Worm (Caenorhabditis elegans): ENCODE results near the gene B0410.3.

The B0410.3 gene

ce11 chrX:2925950-2926349 lies 34.7 kb upstream of the B0410.3 start:
- TF ChIP-seq hmbx-1 (tag; optimal IDR thresholded peaks at IDR 0.05), result no peak
- TF ChIP-seq tbx-37 (GFP tag; conservative IDR thresholded peaks at IDR 0.05), result no peak
- no peak for TF ChIP-seq pes-1 (GFP tag; IDR thresholded peaks at IDR 0.05)
- no peak for TF ChIP-seq B0310.2 (tag; optimal IDR thresholded peaks at IDR 0.05)
- no peak for TF ChIP-seq hmg-4 (GFP tag; optimal IDR thresholded peaks at IDR 0.05)

DNA sequence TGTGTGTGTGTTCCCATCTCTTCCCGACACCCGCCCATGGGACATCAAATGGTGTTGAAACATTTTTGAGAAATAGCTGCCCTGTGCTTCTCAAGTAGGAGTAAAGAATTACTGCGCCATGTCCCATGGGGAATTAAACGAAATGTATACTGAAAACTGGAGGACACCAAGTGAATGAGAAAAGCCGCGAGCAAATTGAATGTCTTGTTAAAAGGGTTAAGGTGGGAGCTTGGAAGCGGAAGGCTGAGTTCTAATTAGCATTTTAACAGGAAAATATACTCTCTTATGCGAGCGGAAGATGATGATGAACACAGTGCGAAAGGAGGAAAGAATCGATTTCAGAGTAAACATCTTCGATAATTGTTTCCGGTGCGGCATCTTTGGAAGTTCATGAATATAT lies 33.1 kb upstream of the B0410.3 start:
- TF ChIP-seq hmg-4 (GFP tag; optimal IDR thresholded peaks at IDR 0.05) (peak; percentile 40), tra-4 (tag; optimal IDR thresholded peaks at IDR 0.05) (no peak)

ce11 chrX:2923888-2924287 lies 32.6 kb upstream of the B0410.3 start, which contains the start of gene hst-3.2:
hst-3.2 (minus strand) TSS chrX:2923988.
- TF ChIP-seq scrt-1 (GFP tag; IDR thresholded peaks at IDR 0.05) (no peak), hmbx-1 (tag; optimal IDR thresholded peaks at IDR 0.05) (no peak), ets-7 (tag; optimal IDR thresholded peaks at IDR 0.05) (no peak), hmg-4 (GFP tag; optimal IDR thresholded peaks at IDR 0.05) (no peak), ama-1 (optimal IDR thresholded peaks at IDR 0.05) (no peak), B0310.2 (tag; optimal IDR thresholded peaks at IDR 0.05) (no peak), tra-4 (tag; optimal IDR thresholded peaks at IDR 0.05) (no peak), aly-1 (tag; optimal IDR thresholded peaks at IDR 0.05) (no peak), tbx-11 (GFP tag; IDR thresholded peaks at IDR 0.05) (no peak), ceh-36 (tag; optimal IDR thresholded peaks at IDR 0.05) (no peak), hnd-1 (tag; optimal IDR thresholded peaks at IDR 0.05) (no peak), tbx-37 (GFP tag; conservative IDR thresholded peaks at IDR 0.05) (no peak), sea-1 (GFP tag; conservative IDR thresholded peaks at IDR 0.05) (no peak), F13C5.2 (tag; optimal IDR thresholded peaks at IDR 0.05) (no peak), pes-1 (GFP tag; IDR thresholded peaks at IDR 0.05) (no peak), ceh-13 (GFP tag; optimal IDR thresholded peaks at IDR 0.05) (no peak), flt-1 (GFP tag; IDR thresholded peaks at IDR 0.05) (no peak)

DNA sequence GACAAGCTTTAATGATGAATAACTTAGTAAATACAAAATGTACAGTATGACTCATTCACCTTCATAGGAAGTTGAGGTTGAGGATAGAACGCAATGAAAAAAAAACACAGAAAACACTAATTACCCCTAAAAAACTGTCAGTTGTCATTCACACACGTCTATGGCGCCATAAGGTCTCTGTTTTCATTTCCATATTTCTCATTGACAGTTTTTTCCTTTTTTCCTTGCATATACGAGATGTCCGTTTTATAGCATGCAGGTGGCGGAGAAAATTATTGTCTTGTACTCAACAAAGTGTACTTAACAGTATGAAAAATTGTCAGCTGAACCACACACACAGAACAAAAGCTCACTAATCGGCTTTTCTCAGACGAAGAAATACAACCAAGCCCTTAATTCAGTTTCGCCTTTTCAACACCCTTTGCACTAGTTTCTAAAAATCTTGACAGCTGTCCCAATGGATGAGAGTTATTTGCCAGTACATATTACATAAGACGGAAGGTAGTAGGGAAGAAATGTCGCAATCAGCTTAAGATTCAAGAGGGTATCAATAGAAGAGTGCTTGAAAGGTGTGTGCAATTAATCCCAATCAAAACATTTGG lies 31.4 kb upstream of the B0410.3 start:
- TF ChIP-seq ama-1 (optimal IDR thresholded peaks at IDR 0.05) (no peak), tra-4 (tag; optimal IDR thresholded peaks at IDR 0.05) (no peak), pes-1 (GFP tag; IDR thresholded peaks at IDR 0.05) (no peak), ceh-13 (GFP tag; optimal IDR thresholded peaks at IDR 0.05) (no peak), tbx-37 (GFP tag; conservative IDR thresholded peaks at IDR 0.05) (no peak), tbx-11 (GFP tag; IDR thresholded peaks at IDR 0.05) (no peak), ets-7 (tag; optimal IDR thresholded peaks at IDR 0.05) (no peak), F13C5.2 (tag; optimal IDR thresholded peaks at IDR 0.05) (no peak), hmbx-1 (tag; optimal IDR thresholded peaks at IDR 0.05) (no peak), ceh-36 (tag; optimal IDR thresholded peaks at IDR 0.05) (no peak), aly-1 (tag; optimal IDR thresholded peaks at IDR 0.05) (no peak), sea-1 (GFP tag; conservative IDR thresholded peaks at IDR 0.05) (no peak), scrt-1 (GFP tag; IDR thresholded peaks at IDR 0.05) (no peak), hnd-1 (tag; optimal IDR thresholded peaks at IDR 0.05) (no peak), hmg-4 (GFP tag; optimal IDR thresholded peaks at IDR 0.05) (no peak), B0310.2 (tag; optimal IDR thresholded peaks at IDR 0.05) (no peak)

DNA sequence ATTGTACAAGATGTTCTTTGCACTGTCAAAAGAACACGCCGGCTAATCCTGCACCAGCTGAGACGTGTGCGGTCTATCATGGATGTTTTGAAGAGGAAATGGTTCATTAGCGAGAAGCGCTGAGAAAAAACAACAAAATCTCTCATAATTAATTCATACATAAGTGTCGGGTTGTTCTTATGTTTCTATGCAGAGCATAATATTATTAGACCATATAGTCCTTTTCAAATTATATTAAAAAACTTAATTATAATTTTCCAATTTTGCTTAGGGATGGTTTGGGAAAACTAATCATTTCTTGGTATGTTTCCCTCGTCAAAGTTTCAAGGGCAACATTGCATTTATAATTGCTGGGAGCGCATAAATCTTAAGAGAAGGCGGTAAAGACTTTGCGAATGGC lies 30.4 kb upstream of the B0410.3 start:
- TF ChIP-seq B0310.2 (tag; optimal IDR thresholded peaks at IDR 0.05), result no peak
- no peak for TF ChIP-seq F13C5.2 (tag; optimal IDR thresholded peaks at IDR 0.05)
- TF ChIP-seq ama-1 (optimal IDR thresholded peaks at IDR 0.05), result no peak
- TF ChIP-seq flt-1 (GFP tag; IDR thresholded peaks at IDR 0.05), result no peak
- no peak for TF ChIP-seq tra-4 (tag; optimal IDR thresholded peaks at IDR 0.05)

ce11 chrX:2920456-2920855 lies 29.2 kb upstream of the B0410.3 start:
- TF ChIP-seq tbx-11 (GFP tag; IDR thresholded peaks at IDR 0.05) (no peak), ets-7 (tag; optimal IDR thresholded peaks at IDR 0.05) (no peak), sea-1 (GFP tag; conservative IDR thresholded peaks at IDR 0.05) (no peak), tra-4 (tag; optimal IDR thresholded peaks at IDR 0.05) (no peak), tbx-37 (GFP tag; conservative IDR thresholded peaks at IDR 0.05) (no peak), ama-1 (optimal IDR thresholded peaks at IDR 0.05) (no peak), aly-1 (tag; optimal IDR thresholded peaks at IDR 0.05) (no peak), ceh-13 (GFP tag; optimal IDR thresholded peaks at IDR 0.05) (no peak), F13C5.2 (tag; optimal IDR thresholded peaks at IDR 0.05) (no peak), hnd-1 (tag; optimal IDR thresholded peaks at IDR 0.05) (no peak), pes-1 (GFP tag; IDR thresholded peaks at IDR 0.05) (no peak), B0310.2 (tag; optimal IDR thresholded peaks at IDR 0.05) (no peak), hmg-4 (GFP tag; optimal IDR thresholded peaks at IDR 0.05) (no peak)

- no peak for TF ChIP-seq tbx-11 (GFP tag; IDR thresholded peaks at IDR 0.05)
- TF ChIP-seq sea-1 (GFP tag; conservative IDR thresholded peaks at IDR 0.05), result no peak
- TF ChIP-seq hnd-1 (tag; optimal IDR thresholded peaks at IDR 0.05), result no peak
- no peak for TF ChIP-seq hmg-4 (GFP tag; optimal IDR thresholded peaks at IDR 0.05)
- TF ChIP-seq tbx-37 (GFP tag; conservative IDR thresholded peaks at IDR 0.05), result no peak
- no peak for TF ChIP-seq flt-1 (GFP tag; IDR thresholded peaks at IDR 0.05)
- no peak for TF ChIP-seq ceh-36 (tag; optimal IDR thresholded peaks at IDR 0.05)
- TF ChIP-seq hmbx-1 (tag; optimal IDR thresholded peaks at IDR 0.05), result no peak
- TF ChIP-seq tra-4 (tag; optimal IDR thresholded peaks at IDR 0.05), result no peak
- no peak for TF ChIP-seq aly-1 (tag; optimal IDR thresholded peaks at IDR 0.05)
- no peak for TF ChIP-seq pes-1 (GFP tag; IDR thresholded peaks at IDR 0.05)
- TF ChIP-seq ets-7 (tag; optimal IDR thresholded peaks at IDR 0.05), result no peak
- no peak for TF ChIP-seq B0310.2 (tag; optimal IDR thresholded peaks at IDR 0.05)
- TF ChIP-seq ceh-13 (GFP tag; optimal IDR thresholded peaks at IDR 0.05), result no peak
- TF ChIP-seq F13C5.2 (tag; optimal IDR thresholded peaks at IDR 0.05), result no peak
- no peak for TF ChIP-seq ama-1 (optimal IDR thresholded peaks at IDR 0.05)
- TF ChIP-seq scrt-1 (GFP tag; IDR thresholded peaks at IDR 0.05), result no peak
Measured at ce11 chrX:2919488-2919887, 28.2 kb upstream of the B0410.3 start.

DNA sequence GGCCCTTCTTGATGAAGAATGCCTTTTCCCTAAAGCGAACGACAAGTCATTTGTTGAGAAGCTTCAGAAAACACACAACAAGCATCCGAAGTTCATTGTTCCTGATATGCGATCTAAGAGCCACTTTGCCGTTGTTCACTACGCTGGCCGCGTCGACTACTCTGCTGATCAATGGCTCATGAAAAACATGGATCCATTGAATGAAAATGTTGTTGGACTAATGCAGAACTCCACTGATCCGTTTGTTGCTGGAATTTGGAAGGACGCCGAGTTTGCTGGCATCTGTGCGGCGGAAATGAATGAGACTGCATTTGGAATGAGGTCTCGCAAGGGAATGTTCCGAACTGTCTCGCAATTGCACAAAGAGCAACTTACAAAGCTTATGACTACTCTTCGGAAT lies 21.4 kb upstream of the B0410.3 start:
- TF ChIP-seq ceh-36 (tag; optimal IDR thresholded peaks at IDR 0.05) (no peak), pes-1 (GFP tag; IDR thresholded peaks at IDR 0.05) (no peak), flt-1 (GFP tag; IDR thresholded peaks at IDR 0.05) (no peak), hmbx-1 (tag; optimal IDR thresholded peaks at IDR 0.05) (no peak), B0310.2 (tag; optimal IDR thresholded peaks at IDR 0.05) (no peak), hnd-1 (tag; optimal IDR thresholded peaks at IDR 0.05) (no peak), F13C5.2 (tag; optimal IDR thresholded peaks at IDR 0.05) (no peak), sea-1 (GFP tag; conservative IDR thresholded peaks at IDR 0.05) (no peak), ets-7 (tag; optimal IDR thresholded peaks at IDR 0.05) (no peak), ama-1 (optimal IDR thresholded peaks at IDR 0.05) (no peak), tbx-37 (GFP tag; conservative IDR thresholded peaks at IDR 0.05) (no peak), tbx-11 (GFP tag; IDR thresholded peaks at IDR 0.05) (no peak), ceh-13 (GFP tag; optimal IDR thresholded peaks at IDR 0.05) (no peak), aly-1 (tag; optimal IDR thresholded peaks at IDR 0.05) (no peak), hmg-4 (GFP tag; optimal IDR thresholded peaks at IDR 0.05) (no peak), scrt-1 (GFP tag; IDR thresholded peaks at IDR 0.05) (no peak)

All from whole organism, early embryonic.